Fruit fly (Drosophila melanogaster) whole organism, embryonic: ENCODE data around the gene bab1.

Experiments used
- Ada2b ChIP-seq: fragments of 200-800 bp; sonication (Bioruptor generic); IDR thresholded peaks from 2 replicates; pipeline ENCODE4 v1.3.6; 2022; ENCODE audit warnings: missing biosample characterization, missing genetic modification characterization
- Adf1 ChIP-seq: fragments of 200-800 bp; sonication (Bioruptor generic); IDR thresholded peaks from 2 replicates; pipeline ENCODE4 v1.3.6; 2022; ENCODE audit warnings: missing biosample characterization, missing genetic modification characterization
- Atf6 ChIP-seq: fragments of 200-800 bp; sonication (Bioruptor generic); IDR thresholded peaks from 2 replicates; pipeline ENCODE4 v1.3.6; 2022; ENCODE audit warnings: missing biosample characterization, missing genetic modification characterization
- B-H2 ChIP-seq: fragments of 200-800 bp; sonication (Bioruptor generic); optimal IDR thresholded peaks from 2 replicates; lab custom pipeline; 2018; ENCODE audit warnings: missing biosample characterization, mild to moderate bottlenecking, missing genetic modification characterization
- CG10209 ChIP-seq: fragments of 200-800 bp; sonication (Bioruptor generic); optimal IDR thresholded peaks from 3 replicates; lab custom pipeline; 2017; ENCODE audit warnings: missing biosample characterization, mild to moderate bottlenecking, missing genetic modification characterization, missing genetic modification reagents
- CG12299 ChIP-seq: fragments of 200-800 bp; sonication (Bioruptor generic); optimal IDR thresholded peaks from 2 replicates; lab custom pipeline; 2018; ENCODE audit warnings: missing biosample characterization, mild to moderate bottlenecking, missing genetic modification characterization
- CG12744 ChIP-seq: fragments of 200-800 bp; sonication (Bioruptor generic); optimal IDR thresholded peaks from 2 replicates; lab custom pipeline; 2016; ENCODE audit warnings: missing biosample characterization, missing genetic modification characterization
- CG15011 ChIP-seq: fragments of 200-800 bp; sonication (Bioruptor generic); optimal IDR thresholded peaks from 3 replicates; lab custom pipeline; 2018; ENCODE audit warnings: missing biosample characterization, mild to moderate bottlenecking, missing genetic modification characterization
- CG17186 ChIP-seq: fragments of 200-800 bp; sonication (Bioruptor generic); optimal IDR thresholded peaks from 3 replicates; lab custom pipeline; 2017; ENCODE audit warnings: missing biosample characterization, missing genetic modification reagents, missing genetic modification characterization
- CG17361 ChIP-seq: fragments of 200-800 bp; sonication (Bioruptor generic); IDR thresholded peaks from 3 replicates; pipeline ENCODE4 v1.3.6; 2022; ENCODE audit warnings: missing biosample characterization, missing genetic modification characterization
- CG17829 ChIP-seq: fragments of 200-800 bp; optimal IDR thresholded peaks from 2 replicates; lab custom pipeline; 2019; ENCODE audit warnings: missing biosample characterization, mild to moderate bottlenecking, missing genetic modification characterization, moderate library complexity
- CG32767 ChIP-seq: fragments of 200-800 bp; sonication (Bioruptor generic); IDR thresholded peaks from 2 replicates; pipeline ENCODE4 v1.3.6; 2022; ENCODE audit warnings: missing biosample characterization, missing genetic modification characterization
- CG33213 ChIP-seq: fragments of 200-800 bp; sonication (Bioruptor generic); optimal IDR thresholded peaks from 3 replicates; lab custom pipeline; 2016; ENCODE audit warnings: missing biosample characterization, missing genetic modification characterization
- CG3847 ChIP-seq: fragments of 200-800 bp; sonication (Bioruptor generic); IDR thresholded peaks from 2 replicates; pipeline ENCODE4 v1.3.6; 2022; ENCODE audit warnings: missing biosample characterization, missing genetic modification characterization
- CG4282 ChIP-seq: fragments of 200-800 bp; sonication (Bioruptor generic); optimal IDR thresholded peaks from 2 replicates; lab custom pipeline; 2016; ENCODE audit warnings: missing biosample characterization, missing genetic modification characterization
- CG6654 ChIP-seq: fragments of 200-800 bp; sonication (Bioruptor generic); optimal IDR thresholded peaks from 2 replicates; lab custom pipeline; 2017; ENCODE audit warnings: missing biosample characterization, mild to moderate bottlenecking, missing genetic modification characterization
- CG7839 ChIP-seq: fragments of 200-800 bp; sonication (Bioruptor generic); optimal IDR thresholded peaks from 3 replicates; lab custom pipeline; 2018; ENCODE audit warnings: missing biosample characterization, mild to moderate bottlenecking, missing genetic modification characterization, moderate library complexity
- Doc2 ChIP-seq: fragments of 200-800 bp; sonication (Bioruptor generic); IDR thresholded peaks from 2 replicates; pipeline ENCODE4 v1.3.6; 2022; ENCODE audit warnings: missing biosample characterization, missing genetic modification characterization
- Elba2 ChIP-seq: fragments of 200-800 bp; sonication (Bioruptor generic); optimal IDR thresholded peaks from 3 replicates; lab custom pipeline; 2016; ENCODE audit warnings: missing biosample characterization, missing genetic modification characterization
- Gug ChIP-seq: fragments of 200-800 bp; sonication (Bioruptor generic); IDR thresholded peaks from 4 replicates; pipeline ENCODE4 v1.3.6; 2022; ENCODE audit warnings: missing biosample characterization, missing genetic modification characterization
- HLH3B ChIP-seq: fragments of 200-800 bp; sonication (Bioruptor generic); IDR thresholded peaks from 2 replicates; pipeline ENCODE4 v1.3.6; 2022; ENCODE audit warnings: missing biosample characterization, missing genetic modification characterization
- Hr3 ChIP-seq: fragments of 200-800 bp; sonication (Bioruptor generic); optimal IDR thresholded peaks from 3 replicates; lab custom pipeline; 2016; ENCODE audit warnings: missing biosample characterization, missing genetic modification characterization
- Mad ChIP-seq: fragments of 200-800 bp; sonication (Bioruptor generic); optimal IDR thresholded peaks from 2 replicates; lab custom pipeline; 2016; ENCODE audit warnings: missing biosample characterization, missing genetic modification characterization
- Myb ChIP-seq: fragments of 200-800 bp; sonication (Bioruptor generic); optimal IDR thresholded peaks from 2 replicates; lab custom pipeline; 2016; ENCODE audit warnings: missing biosample characterization, missing genetic modification characterization
- Oli ChIP-seq: fragments of 200-800 bp; sonication (Bioruptor generic); optimal IDR thresholded peaks from 2 replicates; lab custom pipeline; 2018; ENCODE audit warnings: missing biosample characterization, mild to moderate bottlenecking, missing genetic modification characterization, moderate library complexity
- Sox100B ChIP-seq: fragments of 200-800 bp; sonication (Bioruptor generic); optimal IDR thresholded peaks from 3 replicates; lab custom pipeline; 2018; ENCODE audit warnings: missing biosample characterization, mild to moderate bottlenecking, missing genetic modification characterization
- Usf ChIP-seq: fragments of 200-800 bp; sonication (Bioruptor generic); optimal IDR thresholded peaks from 2 replicates; lab custom pipeline; 2017; ENCODE audit warnings: missing genotype, missing biosample characterization, missing genetic modification characterization
- Vsx1 ChIP-seq: fragments of 200-800 bp; sonication (Bioruptor generic); optimal IDR thresholded peaks from 2 replicates; lab custom pipeline; 2017; ENCODE audit warnings: missing biosample characterization, mild to moderate bottlenecking, missing genetic modification characterization, missing genetic modification reagents
- aop ChIP-seq: fragments of 200-800 bp; sonication (Bioruptor generic); IDR thresholded peaks from 2 replicates; pipeline ENCODE4 v1.3.6; 2022; ENCODE audit warnings: missing biosample characterization, missing genetic modification characterization
- caup ChIP-seq: fragments of 200-800 bp; sonication (Bioruptor generic); optimal IDR thresholded peaks from 3 replicates; lab custom pipeline; 2017; ENCODE audit warnings: missing biosample characterization, mild to moderate bottlenecking, missing genetic modification characterization, moderate library complexity; ENCODE audit not compliant: severe bottlenecking
- cg ChIP-seq: fragments of 200-800 bp; sonication (Bioruptor generic); optimal IDR thresholded peaks from 3 replicates; lab custom pipeline; 2019; ENCODE audit warnings: missing biosample characterization, mild to moderate bottlenecking, missing genetic modification characterization, moderate library complexity
- fd64A ChIP-seq: fragments of 200-800 bp; sonication (Bioruptor generic); optimal IDR thresholded peaks from 3 replicates; lab custom pipeline; 2018; ENCODE audit warnings: missing biosample characterization, mild to moderate bottlenecking, missing genetic modification characterization
- fd96Cb ChIP-seq: fragments of 200-800 bp; sonication (Bioruptor generic); optimal IDR thresholded peaks from 2 replicates; lab custom pipeline; 2018; ENCODE audit warnings: missing biosample characterization, mild to moderate bottlenecking, missing genetic modification characterization, moderate library complexity
- ind ChIP-seq: fragments of 200-800 bp; sonication (Bioruptor generic); optimal IDR thresholded peaks from 3 replicates; lab custom pipeline; 2016; ENCODE audit warnings: missing biosample characterization, missing genetic modification characterization
- jing ChIP-seq: fragments of 200-800 bp; sonication (Bioruptor generic); optimal IDR thresholded peaks from 2 replicates; lab custom pipeline; 2018; ENCODE audit warnings: missing biosample characterization, mild to moderate bottlenecking, missing genetic modification characterization
- lola ChIP-seq, 3 experiments: fragments of >200 bp in 2 of 3; fragments of 200-800 bp in 1 of 3; sonication (Bioruptor generic) in 1 of 3; optimal IDR thresholded peaks; 2 replicates each; lab custom pipeline; 2017 to 2019; ENCODE audit warnings: missing biosample characterization in 3 of 3, missing genetic modification characterization in 3 of 3, mild to moderate bottlenecking in 1 of 3, moderate library complexity in 1 of 3
- nerfin-2 ChIP-seq: fragments of 200-800 bp; sonication (Bioruptor generic); IDR thresholded peaks from 2 replicates; pipeline ENCODE4 v1.3.6; 2022; ENCODE audit warnings: missing biosample characterization, missing genetic modification characterization; ENCODE audit not compliant: partially characterized antibody
- psq ChIP-seq: fragments of 200-800 bp; sonication (Bioruptor generic); optimal IDR thresholded peaks from 2 replicates; lab custom pipeline; 2017; ENCODE audit warnings: missing biosample characterization, missing genetic modification characterization
- pum ChIP-seq: fragments of 200-800 bp; sonication (Bioruptor generic); optimal IDR thresholded peaks from 2 replicates; lab custom pipeline; 2016; ENCODE audit warnings: missing biosample characterization, missing genetic modification characterization
- ro ChIP-seq: fragments of 200-800 bp; sonication (Bioruptor generic); IDR thresholded peaks from 2 replicates; pipeline ENCODE4 v1.3.6; 2022; ENCODE audit warnings: missing biosample characterization, missing genetic modification characterization
- salm ChIP-seq: fragments of 200-800 bp; sonication (Bioruptor generic); optimal IDR thresholded peaks from 2 replicates; lab custom pipeline; 2018; ENCODE audit warnings: missing biosample characterization, mild to moderate bottlenecking, missing genetic modification characterization
- shn ChIP-seq: fragments of 200-800 bp; sonication (Bioruptor generic); optimal IDR thresholded peaks from 3 replicates; lab custom pipeline; 2016; ENCODE audit warnings: missing biosample characterization, missing genetic modification characterization
- sim ChIP-seq: fragments of 200-800 bp; sonication (Bioruptor generic); IDR thresholded peaks from 2 replicates; pipeline ENCODE4 v1.3.6; 2022; ENCODE audit warnings: missing biosample characterization, missing genetic modification characterization
- sima ChIP-seq: fragments of 200-800 bp; sonication (Bioruptor generic); optimal IDR thresholded peaks from 2 replicates; lab custom pipeline; 2016; ENCODE audit warnings: missing biosample characterization, missing genetic modification characterization
- slp2 ChIP-seq: fragments of 200-800 bp; sonication (Bioruptor generic); optimal IDR thresholded peaks from 2 replicates; lab custom pipeline; 2016; ENCODE audit warnings: missing biosample characterization, missing genetic modification characterization
- sqz ChIP-seq: fragments of 200-800 bp; sonication (Bioruptor generic); optimal IDR thresholded peaks from 3 replicates; lab custom pipeline; 2018; ENCODE audit warnings: missing biosample characterization, mild to moderate bottlenecking, missing genetic modification characterization
- tin ChIP-seq: fragments of 200-800 bp; sonication (Bioruptor generic); optimal IDR thresholded peaks from 3 replicates; lab custom pipeline; 2016; ENCODE audit warnings: missing biosample characterization, missing genetic modification characterization
- trh ChIP-seq: fragments of 200-800 bp; sonication (Bioruptor generic); optimal IDR thresholded peaks from 2 replicates; lab custom pipeline; 2016; ENCODE audit warnings: missing biosample characterization, missing genetic modification characterization
- wek ChIP-seq: fragments of 200-800 bp; sonication (Bioruptor generic); optimal IDR thresholded peaks from 3 replicates; lab custom pipeline; 2018; ENCODE audit warnings: missing biosample characterization, mild to moderate bottlenecking, missing genetic modification characterization, moderate library complexity
- zen2 ChIP-seq: fragments of 200-800 bp; sonication (Bioruptor generic); IDR thresholded peaks from 3 replicates; pipeline ENCODE4 v1.3.6; 2022; ENCODE audit warnings: missing biosample characterization, missing genetic modification characterization; ENCODE audit not compliant: partially characterized antibody
- zfh2 ChIP-seq: fragments of 200-800 bp; sonication (Bioruptor generic); optimal IDR thresholded peaks from 2 replicates; lab custom pipeline; 2016; ENCODE audit warnings: missing biosample characterization, missing genetic modification characterization

The bab1 gene

DNA sequence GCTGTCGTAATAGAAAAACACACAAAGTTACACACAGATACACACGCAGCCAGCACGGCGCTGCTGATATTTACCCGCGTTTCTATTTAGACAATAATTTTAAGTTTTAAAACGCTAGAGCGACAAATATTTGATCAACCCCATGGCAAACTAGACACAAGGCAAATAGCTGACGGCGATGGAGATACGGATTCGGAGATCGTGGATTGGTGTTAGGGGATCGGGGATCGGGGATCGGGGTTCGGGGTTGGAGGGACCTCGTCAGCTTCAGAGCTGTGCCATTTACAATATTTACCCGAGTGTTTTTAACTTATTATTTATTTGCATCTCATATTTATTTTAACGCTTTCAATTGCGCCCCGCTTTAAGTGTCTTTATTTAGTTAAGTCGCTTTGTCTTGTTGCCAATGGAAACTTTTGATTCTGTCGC lies 14.6 kb downstream of the bab1 start (continued):
- TF ChIP-seq nerfin-2 (GFP tag; lab: Robert Waterston, UW) (no peak), psq (GFP tag; lab: Kevin White, UChicago) (peak; percentile 1), fd64A (peak; percentile 90), fd96Cb (tag; lab: Kevin White, UChicago) (peak; percentile 31), trh (GFP tag; lab: Kevin White, UChicago) (peak; percentile 73), caup (GFP tag; lab: Kevin White, UChicago) (peak; percentile 85), ro (GFP tag; lab: Robert Waterston, UW) (no peak), Usf (GFP tag; lab: Kevin White, UChicago) (peak; percentile 1), Adf1 (GFP tag; lab: Robert Waterston, UW) (no peak), salm (peak; percentile 64), Atf6 (GFP tag; lab: Robert Waterston, UW) (peak; percentile 75), ind (GFP tag; lab: Kevin White, UChicago) (no peak), pum (GFP tag; lab: Kevin White, UChicago) (no peak), Myb (GFP tag; lab: Kevin White, UChicago) (no peak), sima (GFP tag; lab: Kevin White, UChicago) (no peak), Elba2 (GFP tag; lab: Kevin White, UChicago) (no peak), CG17829 (tag; lab: Kevin White, UChicago) (peak; percentile 35), CG12744 (no peak), B-H2 (GFP tag; lab: Kevin White, UChicago) (peak; percentile 55), CG10209 (peak; percentile 77), CG33213 (GFP tag; lab: Kevin White, UChicago) (no peak), cg (GFP tag; lab: Kevin White, UChicago) (no peak), CG32767 (peak; percentile 71; the same call in 1 of the 2 replicates), Gug (GFP tag; lab: Robert Waterston, UW) (no peak), Mad (GFP tag; lab: Kevin White, UChicago) (no peak), shn (GFP tag; lab: Kevin White, UChicago) (no peak), sim (no peak), Hr3 (GFP tag; lab: Kevin White, UChicago) (no peak), CG17186 (GFP tag; lab: Kevin White, UChicago) (peak; percentile 8), slp2 (no peak), CG7839 (tag; lab: Kevin White, UChicago) (peak; percentile 67), CG4282 (GFP tag; lab: Kevin White, UChicago) (no peak), wek (GFP tag; lab: Kevin White, UChicago) (peak; percentile 83), zen2 (no peak), Ada2b (no peak), Doc2 (GFP tag; lab: Robert Waterston, UW) (no peak), Sox100B (peak; percentile 67), CG15011 (peak; percentile 78), CG3847 (GFP tag; lab: Robert Waterston, UW) (peak; percentile 49), Vsx1 (peak; percentile 86), lola (GFP tag; optimal IDR thresholded peaks at IDR 0.05; lab: Kevin White, UChicago) (peak in 1 of 3 experiments; percentile 51), aop (GFP tag; lab: Robert Waterston, UW) (0 out of 2 replicates have a peak, but pooled peaks have one; percentile 17), CG12299 (tag; lab: Kevin White, UChicago) (peak; percentile 67), CG17361 (GFP tag; lab: Robert Waterston, UW) (peak; percentile 37; the same call in 2 of the 3 replicates), tin (no peak), CG6654 (GFP tag; lab: Kevin White, UChicago) (peak; percentile 46), sqz (peak; percentile 66), zfh2 (GFP tag; lab: Kevin White, UChicago) (no peak), Oli (peak; percentile 51), HLH3B (GFP tag; lab: Robert Waterston, UW) (peak; percentile 65; the same call in 1 of the 2 replicates), jing (GFP tag; lab: Kevin White, UChicago) (peak; percentile 36)
